Fruit fly (Drosophila melanogaster): ENCODE results near the gene wnd.

Gene wnd

dm6 chr3L:19655923-19656322 is 20.3 kb upstream of the wnd start (continued):
- no peak for TF ChIP-seq Neu2 (GFP tag; optimal IDR thresholded peaks at IDR 0.05; ENCODE audit: borderline replicate concordance)
- TF ChIP-seq Sry-β (GFP tag; optimal IDR thresholded peaks at IDR 0.05): peak; percentile 32
- TF ChIP-seq CG16813 (GFP tag; IDR thresholded peaks at IDR 0.05; ENCODE audit: partially characterized antibody): no peak
- no peak for TF ChIP-seq CG16863 (GFP tag; optimal IDR thresholded peaks at IDR 0.05)
- TF ChIP-seq CG10565 (GFP tag; optimal IDR thresholded peaks at IDR 0.05): no peak
- TF ChIP-seq eve (GFP tag; optimal IDR thresholded peaks at IDR 0.05): peak in 1 of 2 experiments; percentile 87
- TF ChIP-seq CG12391 (tag; optimal IDR thresholded peaks at IDR 0.05): peak; percentile 38
- TF ChIP-seq ham (GFP tag; IDR thresholded peaks at IDR 0.05): no peak
- no peak for TF ChIP-seq zfh2 (GFP tag; optimal IDR thresholded peaks at IDR 0.05)
- no peak for TF ChIP-seq D (optimal IDR thresholded peaks at IDR 0.05)
- TF ChIP-seq D (GFP tag; optimal IDR thresholded peaks at IDR 0.05): peak; percentile 73
- TF ChIP-seq CG3847 (GFP tag; IDR thresholded peaks at IDR 0.05): peak; percentile 54
- TF ChIP-seq org-1 (GFP tag; optimal IDR thresholded peaks at IDR 0.05): peak; percentile 47
- TF ChIP-seq CG11456 (GFP tag; IDR thresholded peaks at IDR 0.05): no peak; the same call in 2 of the 3 replicates
- no peak for TF ChIP-seq GATAe (GFP tag; conservative IDR thresholded peaks at IDR 0.05)
- peak; percentile 22 for TF ChIP-seq Nf-YC (tag; optimal IDR thresholded peaks at IDR 0.05)
- TF ChIP-seq klu (GFP tag; IDR thresholded peaks at IDR 0.05): 0 out of 2 replicates have a peak, but pooled peaks have one; percentile 34
- TF ChIP-seq CG5953 (GFP tag; IDR thresholded peaks at IDR 0.05): peak; percentile 17; the same call in 1 of the 2 replicates
- peak; percentile 61 for TF ChIP-seq fd96Cb (tag; optimal IDR thresholded peaks at IDR 0.05)
- peak; percentile 59 for TF ChIP-seq nmo (GFP tag; optimal IDR thresholded peaks at IDR 0.05)
- TF ChIP-seq Elba2 (GFP tag; optimal IDR thresholded peaks at IDR 0.05): no peak
- peak; percentile 55 for TF ChIP-seq CG30403 (GFP tag; optimal IDR thresholded peaks at IDR 0.05)
- peak; percentile 14 for TF ChIP-seq ac (GFP tag; optimal IDR thresholded peaks at IDR 0.05)
- TF ChIP-seq exex (tag; optimal IDR thresholded peaks at IDR 0.05): no peak
- TF ChIP-seq pum (GFP tag; optimal IDR thresholded peaks at IDR 0.05): peak; percentile 26
- peak; percentile 27 for TF ChIP-seq CG6254 (GFP tag; optimal IDR thresholded peaks at IDR 0.05)
- peak; percentile 80 for TF ChIP-seq vvl (GFP tag; IDR thresholded peaks at IDR 0.05)
- TF ChIP-seq CG30020 (tag; optimal IDR thresholded peaks at IDR 0.05): peak; percentile 13
- TF ChIP-seq al (GFP tag; IDR thresholded peaks at IDR 0.05): 0 out of 2 replicates have a peak, but pooled peaks have one; percentile 8
- no peak for TF ChIP-seq vnd (GFP tag; IDR thresholded peaks at IDR 0.05; ENCODE audit: partially characterized antibody)

- no peak for TF ChIP-seq zen2 (GFP tag; IDR thresholded peaks at IDR 0.05; ENCODE audit: partially characterized antibody)
- no peak for TF ChIP-seq CTCF (GFP tag; optimal IDR thresholded peaks at IDR 0.05)
- TF ChIP-seq CG4360 (GFP tag; IDR thresholded peaks at IDR 0.05): no peak
- peak; percentile 60 for TF ChIP-seq Med (GFP tag)
- 0 out of 3 replicates have a peak, but pooled peaks have one; percentile 8 for TF ChIP-seq sr (GFP tag; IDR thresholded peaks at IDR 0.05)
- no peak for TF ChIP-seq CG43689 (GFP tag; IDR thresholded peaks at IDR 0.05)
- TF ChIP-seq cg (GFP tag; optimal IDR thresholded peaks at IDR 0.05): no peak
- TF ChIP-seq lmd (GFP tag; IDR thresholded peaks at IDR 0.05): no peak
- peak; percentile 65 for TF ChIP-seq Ets65A (GFP tag)
- TF ChIP-seq ewg (GFP tag; optimal IDR thresholded peaks at IDR 0.05): no peak
- TF ChIP-seq kah (GFP tag; optimal IDR thresholded peaks at IDR 0.05): no peak
- no peak for TF ChIP-seq CG6854 (GFP tag; optimal IDR thresholded peaks at IDR 0.05)
- no peak for TF ChIP-seq NFAT (GFP tag; IDR thresholded peaks at IDR 0.05)
- TF ChIP-seq gt (GFP tag; IDR thresholded peaks at IDR 0.05): no peak
- TF ChIP-seq CG12769 (tag; optimal IDR thresholded peaks at IDR 0.05): no peak
- TF ChIP-seq CG33557 (GFP tag; optimal IDR thresholded peaks at IDR 0.05): no peak
- TF ChIP-seq CoRest (tag; optimal IDR thresholded peaks at IDR 0.05): no peak
- no peak for TF ChIP-seq CG3847 (GFP tag; IDR thresholded peaks at IDR 0.05)
- TF ChIP-seq CG6254 (GFP tag; optimal IDR thresholded peaks at IDR 0.05): no peak
- no peak for TF ChIP-seq CG8924 (tag; optimal IDR thresholded peaks at IDR 0.05)
- TF ChIP-seq CG9932 (GFP tag; IDR thresholded peaks at IDR 0.05): 0 out of 2 replicates have a peak, but pooled peaks have one; percentile 26
- TF ChIP-seq ro (GFP tag; IDR thresholded peaks at IDR 0.05): 0 out of 2 replicates have a peak, but pooled peaks have one; percentile 5
- no peak for TF ChIP-seq Elba2 (GFP tag; optimal IDR thresholded peaks at IDR 0.05)
- TF ChIP-seq usp (GFP tag; optimal IDR thresholded peaks at IDR 0.05): no peak
- TF ChIP-seq sens-2 (GFP tag; IDR thresholded peaks at IDR 0.05): no peak
- no peak for TF ChIP-seq dpn (GFP tag; optimal IDR thresholded peaks at IDR 0.05)
These were observed 17.9 kb upstream of the wnd start for dm6 chr3L:19653470-19653869.

Measured in whole organism, embryonic.